Worm (Caenorhabditis elegans): ENCODE results near the gene mpst-1.

- no peak for TF ChIP-seq ama-1 (optimal IDR thresholded peaks at IDR 0.05)
- TF ChIP-seq lin-39 (tag; optimal IDR thresholded peaks at IDR 0.05): no peak
- no peak for TF ChIP-seq ZK546.5 (tag; optimal IDR thresholded peaks at IDR 0.05)
- no peak for TF ChIP-seq nhr-12 (tag; optimal IDR thresholded peaks at IDR 0.05)
- no peak for TF ChIP-seq lin-13 (GFP tag; optimal IDR thresholded peaks at IDR 0.05)
- no peak for TF ChIP-seq ztf-11 (tag; optimal IDR thresholded peaks at IDR 0.05)
- TF ChIP-seq nhr-11 (tag; optimal IDR thresholded peaks at IDR 0.05): no peak
- no peak for TF ChIP-seq unc-62 (GFP tag; optimal IDR thresholded peaks at IDR 0.05)
Measured at ce11 chrV:11825662-11826061, 1.2 kb downstream of the mpst-1 start, which contains the start of gene D2023.4.

Data from whole organism, L2 larva.